Worm (Caenorhabditis elegans) whole organism, midembryonic: ENCODE measurements around the gene K08F4.12.

Experiments
- T22C8.4 ChIP-seq: fragments of 200-800 bp; sonication (Bioruptor generic); IDR thresholded peaks from 2 replicates; pipeline ENCODE4 v1.3.6; 2022; ENCODE audit warnings: missing genetic modification characterization, missing compliant biosample characterization
- cog-1 ChIP-seq: sonication (generic microtip); optimal IDR thresholded peaks from 2 replicates; lab custom pipeline; 2016; ENCODE audit warnings: missing genetic modification characterization, missing compliant biosample characterization
- flt-1 ChIP-seq: fragments of 200-800 bp; sonication (Bioruptor generic); IDR thresholded peaks from 2 replicates; pipeline ENCODE4 v1.3.6; 2022; ENCODE audit warnings: missing genetic modification characterization, missing compliant biosample characterization
- med-1 ChIP-seq: sonication (generic microtip); optimal IDR thresholded peaks from 2 replicates; lab custom pipeline; 2017; ENCODE audit warnings: missing genetic modification characterization, mild to moderate bottlenecking, missing compliant biosample characterization, antibody characterized with exemption, missing genetic modification reagents; ENCODE audit not compliant: insufficient read depth
- ref-1 ChIP-seq: fragments of 200-800 bp; sonication (Bioruptor generic); conservative IDR thresholded peaks from 2 replicates; pipeline ENCODE4 v1.3.6; 2022; ENCODE audit warnings: missing genetic modification reagents, missing genetic modification characterization, missing compliant biosample characterization

DNA sequence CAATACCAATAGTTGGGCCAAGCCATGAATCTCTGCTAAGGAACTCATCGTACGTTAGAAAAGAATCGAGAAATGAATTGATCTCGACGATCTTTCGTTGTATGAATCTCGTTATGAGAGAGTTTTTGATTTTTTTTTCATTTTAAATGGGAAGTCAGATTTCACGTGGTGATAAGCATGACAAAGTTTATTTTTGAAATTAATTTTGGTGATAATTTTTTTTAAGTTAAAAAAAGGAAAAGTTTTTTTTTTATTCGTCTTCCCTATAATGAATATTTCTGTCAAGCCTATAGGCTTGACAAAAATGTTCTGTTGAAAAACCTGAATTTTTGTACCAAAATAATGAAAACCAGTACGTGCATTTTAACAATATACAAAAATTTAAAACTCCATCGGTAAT lies 2.1 kb upstream of the K08F4.12 start, which contains the start of gene K08F4.5:
- no peak for TF ChIP-seq ref-1 (GFP tag; lab: Robert Waterston, UW)
- TF ChIP-seq flt-1 (GFP tag; lab: Robert Waterston, UW), result no peak
- TF ChIP-seq med-1 (GFP tag; lab: Kevin White, UChicago), result no peak
- TF ChIP-seq T22C8.4 (GFP tag; lab: Robert Waterston, UW), result no peak
- no peak for TF ChIP-seq cog-1 (tag; lab: Kevin White, UChicago)
